Fruit fly (Drosophila melanogaster): Measurements from ENCODE around the gene Ugt301D1.

- TF ChIP-seq Dll (optimal IDR thresholded peaks at IDR 0.05) (no peak), EcR (GFP tag; optimal IDR thresholded peaks at IDR 0.05) (no peak), psq (optimal IDR thresholded peaks at IDR 0.05) (no peak)
Measured at dm6 chr2L:18559084-18559483, 49.7 kb downstream of the Ugt301D1 start.

Data from whole organism.